Worm (Caenorhabditis elegans) whole organism, midembryonic: ENCODE results near the gene cky-1.

Experiments
- T22C8.4 ChIP-seq: fragments of 200-800 bp; sonication (Bioruptor generic); IDR thresholded peaks from 2 replicates; pipeline ENCODE4 v1.3.6; 2022; ENCODE audit warnings: missing genetic modification characterization, missing compliant biosample characterization
- cog-1 ChIP-seq: sonication (generic microtip); optimal IDR thresholded peaks from 2 replicates; lab custom pipeline; 2016; ENCODE audit warnings: missing genetic modification characterization, missing compliant biosample characterization
- flt-1 ChIP-seq: fragments of 200-800 bp; sonication (Bioruptor generic); IDR thresholded peaks from 2 replicates; pipeline ENCODE4 v1.3.6; 2022; ENCODE audit warnings: missing genetic modification characterization, missing compliant biosample characterization
- klf-2 ChIP-seq: fragments of 200-800 bp; sonication (Bioruptor generic); conservative IDR thresholded peaks from 2 replicates; pipeline ENCODE4 v1.3.6; 2022; ENCODE audit warnings: missing genetic modification reagents, missing genetic modification characterization, missing compliant biosample characterization
- med-1 ChIP-seq: sonication (generic microtip); optimal IDR thresholded peaks from 2 replicates; lab custom pipeline; 2017; ENCODE audit warnings: missing genetic modification characterization, mild to moderate bottlenecking, missing compliant biosample characterization, antibody characterized with exemption, missing genetic modification reagents; ENCODE audit not compliant: insufficient read depth
- ref-1 ChIP-seq: fragments of 200-800 bp; sonication (Bioruptor generic); conservative IDR thresholded peaks from 2 replicates; pipeline ENCODE4 v1.3.6; 2022; ENCODE audit warnings: missing genetic modification reagents, missing genetic modification characterization, missing compliant biosample characterization
- tab-1 ChIP-seq: fragments of 200-800 bp; sonication (Bioruptor generic); IDR thresholded peaks from 2 replicates; pipeline ENCODE4 v1.3.6; 2022; ENCODE audit warnings: missing genetic modification characterization, missing compliant biosample characterization
- ztf-23 ChIP-seq: fragments of 200-800 bp; sonication (Bioruptor generic); IDR thresholded peaks from 2 replicates; pipeline ENCODE4 v1.3.6; 2022; ENCODE audit warnings: missing genetic modification reagents, missing genetic modification characterization, missing compliant biosample characterization
- ztf-29 ChIP-seq: fragments of 200-800 bp; sonication (Bioruptor generic); IDR thresholded peaks from 2 replicates; pipeline ENCODE4 v1.3.6; 2022; ENCODE audit warnings: missing genetic modification reagents, missing genetic modification characterization, missing compliant biosample characterization

cky-1 gene

ce11 chrV:12736166-12736753, at the start of gene cky-1:
Gene cky-1 (plus strand): TSS chrV:12736703.
- TF ChIP-seq klf-2 (GFP tag; lab: Robert Waterston, UW) (no peak), ztf-23 (GFP tag; lab: Robert Waterston, UW) (no peak), flt-1 (GFP tag; lab: Robert Waterston, UW) (no peak), ref-1 (GFP tag; lab: Robert Waterston, UW) (no peak), tab-1 (GFP tag; lab: Robert Waterston, UW) (no peak), T22C8.4 (no peak)

- TF ChIP-seq med-1 (no peak), ztf-23 (GFP tag; lab: Robert Waterston, UW) (no peak), flt-1 (GFP tag; lab: Robert Waterston, UW) (no peak), cog-1 (tag; lab: Kevin White, UChicago) (no peak), ref-1 (GFP tag; lab: Robert Waterston, UW) (no peak), ztf-29 (no peak), tab-1 (GFP tag; lab: Robert Waterston, UW) (no peak), T22C8.4 (no peak), klf-2 (GFP tag; lab: Robert Waterston, UW) (no peak)
These were observed 41.3 kb upstream of the cky-1 start, which contains the start of gene parn-1 for ce11 chrV:12695155-12695554. Gene parn-1 (minus strand): TSS chrV:12695255.

- TF ChIP-seq cog-1 (tag; lab: Kevin White, UChicago) (no peak), T22C8.4 (no peak), tab-1 (GFP tag; lab: Robert Waterston, UW) (no peak), ref-1 (GFP tag; lab: Robert Waterston, UW) (no peak), ztf-23 (GFP tag; lab: Robert Waterston, UW) (no peak), klf-2 (GFP tag; lab: Robert Waterston, UW) (no peak)
These were observed 40.5 kb upstream of the cky-1 start, which contains the start of gene K10C8.4 for ce11 chrV:12695968-12696367. Gene K10C8.4 (plus strand): TSS chrV:12696268.

- TF ChIP-seq tab-1 (GFP tag; lab: Robert Waterston, UW) (no peak), klf-2 (GFP tag; lab: Robert Waterston, UW) (no peak), med-1 (no peak), flt-1 (GFP tag; lab: Robert Waterston, UW) (no peak), T22C8.4 (no peak), ztf-23 (GFP tag; lab: Robert Waterston, UW) (no peak), cog-1 (tag; lab: Kevin White, UChicago) (no peak), ref-1 (GFP tag; lab: Robert Waterston, UW) (no peak), ztf-29 (no peak)
These were observed 39.7 kb upstream of the cky-1 start for ce11 chrV:12696790-12697189.

ce11 chrV:12697364-12697901, 39.1 kb upstream of the cky-1 start, which contains the start of gene istr-1:
Gene istr-1 (plus strand): TSS chrV:12697858.
- TF ChIP-seq med-1 (no peak), tab-1 (GFP tag; lab: Robert Waterston, UW) (no peak), ztf-23 (GFP tag; lab: Robert Waterston, UW) (no peak), T22C8.4 (no peak), ztf-29 (no peak), flt-1 (GFP tag; lab: Robert Waterston, UW) (no peak), cog-1 (tag; lab: Kevin White, UChicago) (no peak), ref-1 (GFP tag; lab: Robert Waterston, UW) (no peak), klf-2 (GFP tag; lab: Robert Waterston, UW) (no peak)

- TF ChIP-seq tab-1 (GFP tag; lab: Robert Waterston, UW) (no peak), med-1 (no peak)
These were observed 34.9 kb upstream of the cky-1 start for ce11 chrV:12701613-12702012.

ce11 chrV:12704077-12704476, 32.4 kb upstream of the cky-1 start, which contains the start of gene R11D1.1:
Gene R11D1.1 (plus strand): TSS chrV:12704377.
- TF ChIP-seq klf-2 (GFP tag; lab: Robert Waterston, UW) (no peak), cog-1 (tag; lab: Kevin White, UChicago) (no peak), med-1 (no peak), ref-1 (GFP tag; lab: Robert Waterston, UW) (no peak), T22C8.4 (no peak), ztf-23 (GFP tag; lab: Robert Waterston, UW) (no peak), flt-1 (GFP tag; lab: Robert Waterston, UW) (no peak)

- no peak for TF ChIP-seq ztf-29
- TF ChIP-seq ztf-23 (GFP tag; lab: Robert Waterston, UW), result no peak
- TF ChIP-seq tab-1 (GFP tag; lab: Robert Waterston, UW), result no peak
- TF ChIP-seq cog-1 (tag; lab: Kevin White, UChicago), result no peak
- no peak for TF ChIP-seq klf-2 (GFP tag; lab: Robert Waterston, UW)
- TF ChIP-seq ref-1 (GFP tag; lab: Robert Waterston, UW), result no peak
- TF ChIP-seq T22C8.4, result no peak
- TF ChIP-seq med-1, result no peak
- no peak for TF ChIP-seq flt-1 (GFP tag; lab: Robert Waterston, UW)
These were observed 30.0 kb upstream of the cky-1 start for ce11 chrV:12706511-12706910.

- no peak for TF ChIP-seq ref-1 (GFP tag; lab: Robert Waterston, UW)
- TF ChIP-seq ztf-29, result no peak
- no peak for TF ChIP-seq med-1
These were observed 28.2 kb upstream of the cky-1 start, which contains the start of gene R11D1.2 for ce11 chrV:12708305-12708704. Gene R11D1.2 (plus strand): TSS chrV:12708605.

- no peak for TF ChIP-seq tab-1 (GFP tag; lab: Robert Waterston, UW)
These were observed 24.5 kb upstream of the cky-1 start, which contains the start of gene R11D1.3 for ce11 chrV:12711999-12712398. Gene R11D1.3 (minus strand): TSS chrV:12712099.
